Fruit fly (Drosophila melanogaster) whole organism, embryonic: ENCODE measurements around the gene Prtl99C.

Source experiments
- Awh ChIP-seq: fragments of 200-800 bp; sonication (Bioruptor generic); IDR thresholded peaks from 2 replicates; pipeline ENCODE4, ENCODE4 v1.3.6; 2022; ENCODE audit warnings: missing biosample characterization, missing genetic modification characterization
- Bdp1 ChIP-seq: fragments of 200-800 bp; sonication (Bioruptor generic); optimal IDR thresholded peaks from 3 replicates; lab custom pipeline; 2016; ENCODE audit warnings: missing biosample characterization, missing genetic modification characterization
- Blimp-1 ChIP-seq: fragments of 200-800 bp; sonication (Bioruptor generic); optimal IDR thresholded peaks from 3 replicates; lab custom pipeline; 2018; ENCODE audit warnings: missing biosample characterization, missing genetic modification characterization, mild to moderate bottlenecking, moderate library complexity, missing genetic modification reagents
- C15 ChIP-seq: fragments of 200-800 bp; sonication (Bioruptor generic); IDR thresholded peaks from 3 replicates; pipeline ENCODE4 v1.3.6; 2022; ENCODE audit warnings: missing biosample characterization, missing genetic modification characterization
- CG10147 ChIP-seq: fragments of 200-800 bp; sonication (Bioruptor generic); optimal IDR thresholded peaks from 2 replicates; lab custom pipeline; 2019; ENCODE audit warnings: missing biosample characterization, mild to moderate bottlenecking, missing genetic modification characterization, moderate library complexity
- CG10274 ChIP-seq: fragments of 200-800 bp; sonication (Bioruptor generic); optimal IDR thresholded peaks from 3 replicates; lab custom pipeline; 2017; ENCODE audit warnings: missing biosample characterization, mild to moderate bottlenecking, missing genetic modification characterization
- CG10366 ChIP-seq: fragments of 200-800 bp; sonication (Bioruptor generic); IDR thresholded peaks from 2 replicates; pipeline ENCODE4 v1.3.6; 2022; ENCODE audit warnings: missing biosample characterization, missing genetic modification characterization
- CG10462 ChIP-seq: fragments of 200-800 bp; sonication (Bioruptor generic); optimal IDR thresholded peaks from 2 replicates; lab custom pipeline; 2016; ENCODE audit warnings: missing biosample characterization, missing genetic modification characterization
- CG11560 ChIP-seq: fragments of 200-800 bp; sonication (Bioruptor generic); IDR thresholded peaks from 3 replicates; pipeline ENCODE4 v1.3.6; 2022; ENCODE audit warnings: missing biosample characterization, missing genetic modification characterization
- CG1233 ChIP-seq: fragments of 200-800 bp; sonication (Bioruptor generic); optimal IDR thresholded peaks from 4 replicates; lab custom pipeline; 2018; ENCODE audit warnings: missing biosample characterization, mild to moderate bottlenecking, missing genetic modification characterization
- CG3065 ChIP-seq: fragments of 200-800 bp; sonication (Bioruptor generic); optimal IDR thresholded peaks from 2 replicates; lab custom pipeline; 2016; ENCODE audit warnings: missing biosample characterization, missing genetic modification characterization
- CG3281 ChIP-seq: fragments of 200-800 bp; sonication (Bioruptor generic); optimal IDR thresholded peaks from 3 replicates; lab custom pipeline; 2017; ENCODE audit warnings: missing biosample characterization, mild to moderate bottlenecking, missing genetic modification characterization
- CG3838 ChIP-seq: fragments of 200-800 bp; sonication (Bioruptor generic); optimal IDR thresholded peaks from 3 replicates; lab custom pipeline; 2016; ENCODE audit warnings: missing biosample characterization, missing genetic modification characterization
- CG3847 ChIP-seq: fragments of 200-800 bp; sonication (Bioruptor generic); IDR thresholded peaks from 2 replicates; pipeline ENCODE4 v1.3.6; 2022; ENCODE audit warnings: missing biosample characterization, missing genetic modification characterization
- CG6765 ChIP-seq: fragments of 200-800 bp; sonication (Bioruptor generic); optimal IDR thresholded peaks from 3 replicates; lab custom pipeline; 2017; ENCODE audit warnings: missing biosample characterization, mild to moderate bottlenecking, missing genetic modification characterization
- CG6854 ChIP-seq: fragments of 200-800 bp; sonication (Bioruptor generic); optimal IDR thresholded peaks from 3 replicates; lab custom pipeline; 2017; ENCODE audit warnings: missing biosample characterization, mild to moderate bottlenecking, missing genetic modification characterization
- CG7556 ChIP-seq: fragments of 200-800 bp; sonication (Bioruptor generic); optimal IDR thresholded peaks from 2 replicates; lab custom pipeline; 2017; ENCODE audit warnings: missing biosample characterization, mild to moderate bottlenecking, missing genetic modification characterization
- CG7987 ChIP-seq: fragments of 200-800 bp; sonication (Bioruptor generic); optimal IDR thresholded peaks from 2 replicates; lab custom pipeline; 2018; ENCODE audit warnings: missing biosample characterization, mild to moderate bottlenecking, missing genetic modification characterization, moderate library complexity
- CHES-1-like ChIP-seq: fragments of 200-800 bp; sonication (Bioruptor generic); optimal IDR thresholded peaks from 2 replicates; lab custom pipeline; 2016; ENCODE audit warnings: missing biosample characterization, missing genetic modification characterization
- Doc2 ChIP-seq: fragments of 200-800 bp; sonication (Bioruptor generic); IDR thresholded peaks from 2 replicates; pipeline ENCODE4 v1.3.6; 2022; ENCODE audit warnings: missing biosample characterization, missing genetic modification characterization
- Doc3 ChIP-seq: fragments of 200-800 bp; sonication (Bioruptor generic); IDR thresholded peaks from 3 replicates; pipeline ENCODE4 v1.3.6; 2022; ENCODE audit warnings: missing biosample characterization, missing genetic modification characterization; ENCODE audit not compliant: partially characterized antibody
- Dref ChIP-seq: fragments of 200-800 bp; sonication (Bioruptor generic); IDR thresholded peaks from 2 replicates; pipeline ENCODE4 v1.3.6; 2022; ENCODE audit warnings: missing biosample characterization, missing genetic modification characterization
- ERR ChIP-seq: fragments of 200-800 bp; sonication (Bioruptor generic); optimal IDR thresholded peaks from 2 replicates; lab custom pipeline; 2016; ENCODE audit warnings: missing biosample characterization, missing genetic modification characterization
- Gsc ChIP-seq: fragments of 200-800 bp; sonication (Bioruptor generic); IDR thresholded peaks from 2 replicates; pipeline ENCODE4 v1.3.6; 2022; ENCODE audit warnings: missing biosample characterization, missing genetic modification characterization
- H15 ChIP-seq: fragments of 200-800 bp; sonication (Bioruptor generic); IDR thresholded peaks from 3 replicates; pipeline ENCODE4 v1.3.6; 2022; ENCODE audit warnings: missing biosample characterization, missing genetic modification characterization
- Hr39 ChIP-seq: fragments of >200 bp; optimal IDR thresholded peaks from 2 replicates; lab custom pipeline; 2017
- Meics ChIP-seq: fragments of 200-800 bp; sonication (Bioruptor generic); optimal IDR thresholded peaks from 2 replicates; lab custom pipeline; 2017; ENCODE audit warnings: missing biosample characterization, mild to moderate bottlenecking, missing genetic modification characterization
- Mes4 ChIP-seq: fragments of 200-800 bp; sonication (Bioruptor generic); optimal IDR thresholded peaks from 2 replicates; lab custom pipeline; 2016; ENCODE audit warnings: missing biosample characterization, missing genetic modification characterization
- Sox102F ChIP-seq: fragments of 200-800 bp; sonication (Bioruptor generic); optimal IDR thresholded peaks from 2 replicates; lab custom pipeline; 2018; ENCODE audit warnings: missing biosample characterization, mild to moderate bottlenecking, missing genetic modification characterization, moderate library complexity
- aop ChIP-seq: fragments of 200-800 bp; sonication (Bioruptor generic); IDR thresholded peaks from 2 replicates; pipeline ENCODE4 v1.3.6; 2022; ENCODE audit warnings: missing biosample characterization, missing genetic modification characterization
- bcd ChIP-seq: fragments of 200-800 bp; sonication (Bioruptor generic); optimal IDR thresholded peaks from 2 replicates; lab custom pipeline; 2017; ENCODE audit warnings: missing biosample characterization, mild to moderate bottlenecking, missing genetic modification characterization
- cato ChIP-seq: fragments of 200-800 bp; sonication (Bioruptor generic); optimal IDR thresholded peaks from 2 replicates; lab custom pipeline; 2016; ENCODE audit warnings: missing biosample characterization, missing genetic modification characterization, borderline replicate concordance
- cg ChIP-seq: fragments of 200-800 bp; sonication (Bioruptor generic); optimal IDR thresholded peaks from 3 replicates; lab custom pipeline; 2019; ENCODE audit warnings: missing biosample characterization, mild to moderate bottlenecking, missing genetic modification characterization, moderate library complexity
- crc ChIP-seq: fragments of 200-800 bp; sonication (Bioruptor generic); optimal IDR thresholded peaks from 2 replicates; lab custom pipeline; 2016; ENCODE audit warnings: missing biosample characterization, missing genetic modification characterization
- dan ChIP-seq: fragments of 200-800 bp; sonication (Bioruptor generic); IDR thresholded peaks from 2 replicates; pipeline ENCODE4 v1.3.6; 2022; ENCODE audit warnings: missing biosample characterization, missing genetic modification characterization
- exex ChIP-seq: fragments of 200-800 bp; sonication (Bioruptor generic); optimal IDR thresholded peaks from 4 replicates; lab custom pipeline; 2018; ENCODE audit warnings: missing biosample characterization, mild to moderate bottlenecking, missing genetic modification characterization, moderate library complexity
- gcm ChIP-seq: fragments of 200-800 bp; sonication (Bioruptor generic); optimal IDR thresholded peaks from 2 replicates; lab custom pipeline; 2019; ENCODE audit warnings: missing biosample characterization, mild to moderate bottlenecking, missing genetic modification characterization, moderate library complexity
- hb ChIP-seq: fragments of 200-800 bp; sonication (Bioruptor generic); IDR thresholded peaks from 3 replicates; pipeline ENCODE4 v1.3.6; 2022; ENCODE audit warnings: missing biosample characterization, missing genetic modification characterization; ENCODE audit not compliant: partially characterized antibody
- ind ChIP-seq: fragments of 200-800 bp; sonication (Bioruptor generic); optimal IDR thresholded peaks from 3 replicates; lab custom pipeline; 2016; ENCODE audit warnings: missing biosample characterization, missing genetic modification characterization
- kni ChIP-seq: fragments of 200-800 bp; sonication (Bioruptor generic); optimal IDR thresholded peaks from 3 replicates; lab custom pipeline; 2017; ENCODE audit warnings: mild to moderate bottlenecking, missing biosample characterization, missing genetic modification reagents, missing genetic modification characterization
- mld ChIP-seq: fragments of 200-800 bp; sonication (Bioruptor generic); IDR thresholded peaks from 3 replicates; pipeline ENCODE4 v1.3.6; 2022; ENCODE audit warnings: missing biosample characterization, missing genetic modification characterization; ENCODE audit not compliant: partially characterized antibody
- org-1 ChIP-seq: fragments of 200-800 bp; sonication (Bioruptor generic); optimal IDR thresholded peaks from 2 replicates; lab custom pipeline; 2017; ENCODE audit warnings: missing biosample characterization, missing genetic modification characterization
- pnt ChIP-seq: fragments of 200-800 bp; sonication (Bioruptor generic); optimal IDR thresholded peaks from 3 replicates; lab custom pipeline; 2016; ENCODE audit warnings: missing biosample characterization, missing genetic modification characterization
- row ChIP-seq: fragments of 200-800 bp; sonication (Bioruptor generic); IDR thresholded peaks from 3 replicates; pipeline ENCODE4 v1.3.6; 2022; ENCODE audit warnings: missing biosample characterization, missing genetic modification characterization
- sc ChIP-seq, 3 experiments: fragments of >200 bp in 2 of 3; fragments of 200-800 bp in 1 of 3; sonication (Bioruptor generic) in 1 of 3; optimal IDR thresholded peaks; 2 replicates in 2 of 3; 3 replicates in 1 of 3; lab custom pipeline; 2017; ENCODE audit warnings: mild to moderate bottlenecking in 1 of 3, missing biosample characterization in 1 of 3, missing genetic modification characterization in 1 of 3, missing genetic modification reagents in 1 of 3
- seq ChIP-seq: fragments of 200-800 bp; sonication (Bioruptor generic); IDR thresholded peaks from 2 replicates; pipeline ENCODE4 v1.3.6; 2022; ENCODE audit warnings: missing biosample characterization, missing genetic modification characterization
- sima ChIP-seq: fragments of 200-800 bp; sonication (Bioruptor generic); optimal IDR thresholded peaks from 2 replicates; lab custom pipeline; 2016; ENCODE audit warnings: missing biosample characterization, missing genetic modification characterization
- sisA ChIP-seq: fragments of 200-800 bp; sonication (Bioruptor generic); IDR thresholded peaks from 2 replicates; pipeline ENCODE4 v1.3.6; 2022; ENCODE audit warnings: missing biosample characterization, missing genetic modification characterization
- sob ChIP-seq: fragments of 200-800 bp; sonication (Bioruptor generic); IDR thresholded peaks from 2 replicates; pipeline ENCODE4 v1.3.6; 2022; ENCODE audit warnings: missing biosample characterization, missing genetic modification characterization
- tap ChIP-seq: fragments of 200-800 bp; optimal IDR thresholded peaks from 3 replicates; lab custom pipeline; 2019; ENCODE audit warnings: missing biosample characterization, mild to moderate bottlenecking, missing genetic modification characterization, moderate library complexity
- usp ChIP-seq: fragments of >200 bp; optimal IDR thresholded peaks from 2 replicates; lab custom pipeline; 2017; ENCODE audit warnings: missing biosample characterization, missing genetic modification characterization
- zf30C ChIP-seq: fragments of 200-800 bp; sonication (Bioruptor generic); optimal IDR thresholded peaks from 3 replicates; lab custom pipeline; 2018; ENCODE audit warnings: missing biosample characterization, mild to moderate bottlenecking, missing genetic modification characterization

The Prtl99C gene

dm6 chr3R:29876733-29877193 lies 41.0 kb downstream of the Prtl99C start, which contains the start of gene CG31038 (continued):
- TF ChIP-seq CG3065 (GFP tag; lab: Kevin White, UChicago): no peak
- TF ChIP-seq H15 (GFP tag; lab: Robert Waterston, UW): no peak
- no peak for TF ChIP-seq CG11560 (tag; lab: Robert Waterston, UW)
- no peak for TF ChIP-seq bcd
- TF ChIP-seq crc (GFP tag; lab: Kevin White, UChicago): no peak
- no peak for TF ChIP-seq pnt (GFP tag; lab: Kevin White, UChicago)
- TF ChIP-seq CG3281 (GFP tag; lab: Kevin White, UChicago): no peak
- TF ChIP-seq Bdp1 (GFP tag; lab: Kevin White, UChicago): no peak
- no peak for TF ChIP-seq CG6765 (GFP tag; lab: Kevin White, UChicago)
- no peak for TF ChIP-seq hb (GFP tag; lab: Robert Waterston, UW)
- no peak for TF ChIP-seq CG1233 (GFP tag; lab: Kevin White, UChicago)
- TF ChIP-seq seq (GFP tag; lab: Robert Waterston, UW): no peak
- no peak for TF ChIP-seq exex (tag; lab: Kevin White, UChicago)
- no peak for TF ChIP-seq sima (GFP tag; lab: Kevin White, UChicago)
- peak; percentile 34 for TF ChIP-seq CG7987 (GFP tag; lab: Kevin White, UChicago)
- TF ChIP-seq dan (GFP tag; lab: Robert Waterston, UW): no peak
- no peak for TF ChIP-seq gcm (GFP tag; lab: Kevin White, UChicago)
- peak; percentile 57 for TF ChIP-seq sob
- no peak for TF ChIP-seq sisA (GFP tag; lab: Robert Waterston, UW)
- TF ChIP-seq sc (optimal IDR thresholded peaks at IDR 0.05; lab: Kevin White, UChicago): no peak
- no peak for TF ChIP-seq sc (GFP tag; optimal IDR thresholded peaks at IDR 0.05; lab: Kevin White, UChicago)
- no peak for TF ChIP-seq Gsc (GFP tag; lab: Robert Waterston, UW)
- TF ChIP-seq CG3847 (GFP tag; lab: Robert Waterston, UW): no peak
- TF ChIP-seq CG10366 (GFP tag; lab: Robert Waterston, UW): no peak
- TF ChIP-seq ind (GFP tag; lab: Kevin White, UChicago): no peak
- no peak for TF ChIP-seq Meics (GFP tag; lab: Kevin White, UChicago)
- no peak for TF ChIP-seq cato (GFP tag; lab: Kevin White, UChicago)
- TF ChIP-seq Doc2 (GFP tag; lab: Robert Waterston, UW): no peak
- TF ChIP-seq cg (GFP tag; lab: Kevin White, UChicago): peak; percentile 97
- TF ChIP-seq Hr39 (lab: Kevin White, UChicago): no peak
- TF ChIP-seq tap (tag; lab: Kevin White, UChicago): peak; percentile 21
- TF ChIP-seq Sox102F (GFP tag; lab: Kevin White, UChicago): peak; percentile 10
- TF ChIP-seq CG3838: no peak
- TF ChIP-seq ERR (GFP tag; lab: Kevin White, UChicago): no peak
- TF ChIP-seq aop: 0 out of 2 replicates have a peak, but pooled peaks have one; percentile 3
- TF ChIP-seq CG6854 (GFP tag; lab: Kevin White, UChicago): no peak
- TF ChIP-seq C15 (GFP tag; lab: Robert Waterston, UW): no peak
- peak; percentile 58 for TF ChIP-seq kni (GFP tag; lab: Kevin White, UChicago)
- no peak for TF ChIP-seq CG10147 (GFP tag; lab: Kevin White, UChicago)
- no peak for TF ChIP-seq Doc3
- no peak for TF ChIP-seq org-1 (GFP tag; lab: Kevin White, UChicago)
- TF ChIP-seq CHES-1-like (GFP tag; lab: Kevin White, UChicago): no peak
- no peak for TF ChIP-seq CG7556 (GFP tag; lab: Kevin White, UChicago)
- TF ChIP-seq usp (GFP tag; lab: Kevin White, UChicago): no peak
- no peak for TF ChIP-seq zf30C (GFP tag; lab: Kevin White, UChicago)
- TF ChIP-seq Awh (GFP tag; lab: Robert Waterston, UW): no peak; the same call in 1 of the 2 replicates
- TF ChIP-seq mld (GFP tag; lab: Robert Waterston, UW): no peak
- TF ChIP-seq Dref (GFP tag; lab: Robert Waterston, UW): no peak
- TF ChIP-seq Blimp-1 (GFP tag; lab: Kevin White, UChicago): peak; percentile 4
- TF ChIP-seq CG10462 (GFP tag; lab: Kevin White, UChicago): no peak
- TF ChIP-seq row (GFP tag; lab: Robert Waterston, UW): peak; percentile 41; the same call in 2 of the 3 replicates
- TF ChIP-seq CG10274 (GFP tag; lab: Kevin White, UChicago): no peak
- TF ChIP-seq Mes4 (GFP tag; lab: Kevin White, UChicago): no peak
